Worm (Caenorhabditis elegans) whole organism, L4 larva: ENCODE results near the gene scc-3.

Experiments
- R02D3.7 ChIP-seq: fragments of 150-350 bp; sonication (generic microtip); optimal IDR thresholded peaks from 3 replicates; lab custom pipeline; 2014; ENCODE audit warnings: missing biosample characterization, missing genetic modification characterization
- Y105C5A.15 ChIP-seq: fragments of 200-800 bp; sonication (Bioruptor generic); IDR thresholded peaks from 2 replicates; pipeline ENCODE4 v1.3.6; 2022; ENCODE audit warnings: missing genetic modification characterization, missing compliant biosample characterization
- Y48G9A.11 ChIP-seq: fragments of 200-800 bp; sonication (Bioruptor generic); IDR thresholded peaks from 2 replicates; pipeline ENCODE4 v1.3.6; 2022; ENCODE audit warnings: missing genetic modification reagents, missing genetic modification characterization, missing compliant biosample characterization
- Y75B8A.6 ChIP-seq: fragments of 200-800 bp; sonication (Bioruptor generic); IDR thresholded peaks from 2 replicates; pipeline ENCODE4 v1.3.6; 2022; ENCODE audit warnings: missing genetic modification reagents, missing genetic modification characterization, missing compliant biosample characterization
- arid-1 ChIP-seq: fragments of 200-800 bp; sonication (Bioruptor generic); conservative IDR thresholded peaks from 2 replicates; pipeline ENCODE4 v1.3.6; 2022; ENCODE audit warnings: missing genetic modification reagents, missing genetic modification characterization, missing compliant biosample characterization
- attf-4 ChIP-seq: sonication (generic microtip); optimal IDR thresholded peaks from 3 replicates; lab custom pipeline; 2017; ENCODE audit warnings: missing biosample characterization, missing genetic modification characterization
- ceh-62 ChIP-seq: sonication (generic microtip); optimal IDR thresholded peaks from 2 replicates; lab custom pipeline; 2017; ENCODE audit warnings: missing biosample characterization, missing genetic modification characterization
- cey-2 ChIP-seq: sonication (generic microtip); optimal IDR thresholded peaks from 3 replicates; lab custom pipeline; 2017; ENCODE audit warnings: missing genetic modification characterization, mild to moderate bottlenecking, missing compliant biosample characterization, antibody characterized with exemption, borderline replicate concordance; ENCODE audit not compliant: insufficient read depth
- ctbp-1 ChIP-seq: fragments of 200-800 bp; sonication (Bioruptor generic); IDR thresholded peaks from 2 replicates; pipeline ENCODE4 v1.3.6; 2022; ENCODE audit warnings: missing genetic modification reagents, missing genetic modification characterization, missing compliant biosample characterization
- dmd-6 ChIP-seq: fragments of 200-800 bp; sonication (Bioruptor generic); IDR thresholded peaks from 2 replicates; pipeline ENCODE4 v1.3.6; 2022; ENCODE audit warnings: missing genetic modification reagents, missing genetic modification characterization, missing compliant biosample characterization
- dve-1 ChIP-seq: sonication (generic microtip); optimal IDR thresholded peaks from 2 replicates; lab custom pipeline; 2017; ENCODE audit warnings: antibody characterized with exemption, mild to moderate bottlenecking, missing genetic modification characterization, missing compliant biosample characterization; ENCODE audit not compliant: insufficient read depth
- egl-43 ChIP-seq: fragments of 200-800 bp; sonication (Bioruptor generic); IDR thresholded peaks from 2 replicates; pipeline ENCODE4 v1.3.6; 2022; ENCODE audit warnings: missing genetic modification reagents, missing genetic modification characterization, missing compliant biosample characterization
- fkh-10 ChIP-seq: fragments of 150-350 bp; optimal IDR thresholded peaks from 2 replicates; lab custom pipeline; 2014; ENCODE audit warnings: missing biosample characterization, missing genetic modification reagents, missing genetic modification characterization
- hif-1 ChIP-seq, 2 experiments: sonication (generic microtip); optimal IDR thresholded peaks; 2 replicates each; lab custom pipeline; 2016 to 2017; ENCODE audit warnings: missing compliant biosample characterization in 2 of 2, missing genetic modification characterization in 2 of 2, missing genetic modification reagents in 2 of 2, missing genotype in 2 of 2, mild to moderate bottlenecking in 1 of 2
- hlh-11 ChIP-seq: fragments of 200-800 bp; sonication (Bioruptor generic); optimal IDR thresholded peaks from 2 replicates; lab custom pipeline; 2018; ENCODE audit warnings: mild to moderate bottlenecking, missing genetic modification characterization, missing compliant biosample characterization
- hlh-30 ChIP-seq: sonication (generic microtip); optimal IDR thresholded peaks from 2 replicates; lab custom pipeline; 2017; ENCODE audit warnings: antibody characterized with exemption, mild to moderate bottlenecking, missing genetic modification characterization, missing compliant biosample characterization; ENCODE audit not compliant: insufficient read depth
- lsy-2 ChIP-seq, 2 experiments: fragments of 150-350 bp in 1 of 2; sonication (generic microtip) in 1 of 2; optimal IDR thresholded peaks; 2 replicates each; lab custom pipeline; 2014 to 2017; ENCODE audit warnings: missing biosample characterization in 2 of 2, missing genetic modification characterization in 2 of 2
- mdl-1 ChIP-seq, 2 experiments: fragments of 150-350 bp in 1 of 2; sonication (generic microtip) in 1 of 2; optimal IDR thresholded peaks; 2 replicates each; lab custom pipeline; 2014 to 2017; ENCODE audit warnings: missing biosample characterization in 2 of 2, missing genetic modification characterization in 2 of 2
- mep-1 ChIP-seq: fragments of 150-350 bp; sonication (generic microtip); optimal IDR thresholded peaks from 3 replicates; lab custom pipeline; 2014; ENCODE audit warnings: missing biosample characterization, missing genetic modification characterization
- nhr-102 ChIP-seq: sonication (generic microtip); optimal IDR thresholded peaks from 2 replicates; lab custom pipeline; 2016; ENCODE audit warnings: mild to moderate bottlenecking, missing genetic modification characterization, moderate library complexity, missing compliant biosample characterization
- nhr-76 ChIP-seq: fragments of 150-350 bp; optimal IDR thresholded peaks from 2 replicates; lab custom pipeline; 2014; ENCODE audit warnings: missing biosample characterization, missing genetic modification characterization
- php-3 ChIP-seq: fragments of 200-800 bp; sonication (Bioruptor generic); IDR thresholded peaks from 2 replicates; pipeline ENCODE4 v1.3.6; 2022; ENCODE audit warnings: missing genetic modification reagents, missing genetic modification characterization, missing compliant biosample characterization
- pqm-1 ChIP-seq: sonication (generic microtip); optimal IDR thresholded peaks from 2 replicates; lab custom pipeline; 2017; ENCODE audit warnings: missing biosample characterization, missing genetic modification characterization
- snpc-1.2 ChIP-seq: fragments of 200-800 bp; sonication (Bioruptor generic); IDR thresholded peaks from 2 replicates; pipeline ENCODE4 v1.3.6; 2022; ENCODE audit warnings: missing genetic modification reagents, missing genetic modification characterization, missing compliant biosample characterization
- snpc-4 ChIP-seq: fragments of 150-350 bp; optimal IDR thresholded peaks from 2 replicates; lab custom pipeline; 2014; ENCODE audit warnings: missing biosample characterization, missing genetic modification characterization
- unc-62 ChIP-seq, 3 experiments: fragments of 150-350 bp in 1 of 3; sonication (generic microtip); optimal IDR thresholded peaks in 2 of 3; peaks in 1 of 3; 1 replicate in 1 of 3; 2 replicates in 2 of 3; lab custom pipeline; 2014 to 2017; ENCODE audit warnings: missing biosample characterization in 3 of 3, missing genetic modification characterization in 3 of 3, missing genetic modification reagents in 3 of 3, missing genotype in 1 of 3
- vab-7 ChIP-seq: fragments of 200-800 bp; sonication (Bioruptor generic); IDR thresholded peaks from 2 replicates; pipeline ENCODE4 v1.3.6; 2022; ENCODE audit warnings: missing genetic modification reagents, missing genetic modification characterization, missing compliant biosample characterization
- zag-1 ChIP-seq: fragments of 150-350 bp; optimal IDR thresholded peaks from 2 replicates; lab custom pipeline; 2014; ENCODE audit warnings: missing biosample characterization, missing genetic modification characterization
- zfp-2 ChIP-seq: sonication (generic microtip); optimal IDR thresholded peaks from 2 replicates; lab custom pipeline; 2016; ENCODE audit warnings: mild to moderate bottlenecking, missing genetic modification characterization, missing compliant biosample characterization
- zfp-3 ChIP-seq: fragments of 200-800 bp; sonication (Bioruptor generic); conservative IDR thresholded peaks from 2 replicates; pipeline ENCODE4 v1.3.6; 2022; ENCODE audit warnings: missing genetic modification reagents, missing genetic modification characterization, missing compliant biosample characterization
- zip-11 ChIP-seq: fragments of 200-800 bp; sonication (Bioruptor generic); IDR thresholded peaks from 2 replicates; pipeline ENCODE4 v1.3.6; 2022; ENCODE audit warnings: missing genetic modification characterization, missing compliant biosample characterization
- zip-2 ChIP-seq: fragments of 150-350 bp; optimal IDR thresholded peaks from 2 replicates; lab custom pipeline; 2014; ENCODE audit warnings: missing biosample characterization, missing genetic modification characterization
- ztf-7 ChIP-seq: fragments of 150-350 bp; optimal IDR thresholded peaks from 2 replicates; lab custom pipeline; 2014; ENCODE audit warnings: missing biosample characterization, missing genetic modification characterization

The scc-3 gene

ce11 chrV:12759660-12760059, 4.1 kb upstream of the scc-3 start, which contains the start of gene papl-1:
papl-1 (minus strand) TSS chrV:12759760.
- TF ChIP-seq ceh-62 (tag; lab: Kevin White, UChicago) (no peak), snpc-4 (tag; lab: Kevin White, UChicago) (no peak), unc-62 (GFP tag; optimal IDR thresholded peaks at IDR 0.05 in 1 of 2; lab: Kevin White, UChicago) (no peak), unc-62 (tag; optimal IDR thresholded peaks at IDR 0.05; lab: Kevin White, UChicago) (no peak), zip-2 (tag; lab: Kevin White, UChicago) (no peak), ztf-7 (tag; lab: Kevin White, UChicago) (no peak), zfp-2 (no peak), nhr-76 (no peak), nhr-102 (tag; lab: Kevin White, UChicago) (no peak), snpc-1.2 (GFP tag; lab: Robert Waterston, UW) (no peak), zfp-3 (GFP tag; lab: Robert Waterston, UW) (no peak), mep-1 (no peak), dmd-6 (GFP tag; lab: Robert Waterston, UW) (no peak), zag-1 (tag; lab: Kevin White, UChicago) (no peak), mdl-1 (tag; optimal IDR thresholded peaks at IDR 0.05; lab: Kevin White, UChicago) (no peak), Y48G9A.11 (GFP tag; lab: Robert Waterston, UW) (no peak), hif-1 (tag; optimal IDR thresholded peaks at IDR 0.05; lab: Kevin White, UChicago) (no peak)

- TF ChIP-seq zip-2 (tag; lab: Kevin White, UChicago): no peak
- no peak for TF ChIP-seq dve-1 (tag; lab: Kevin White, UChicago)
Observed at ce11 chrV:12760913-12761312, 2.8 kb upstream of the scc-3 start, which contains the start of gene F18E2.15. F18E2.15 (minus strand) TSS chrV:12761013.

DNA sequence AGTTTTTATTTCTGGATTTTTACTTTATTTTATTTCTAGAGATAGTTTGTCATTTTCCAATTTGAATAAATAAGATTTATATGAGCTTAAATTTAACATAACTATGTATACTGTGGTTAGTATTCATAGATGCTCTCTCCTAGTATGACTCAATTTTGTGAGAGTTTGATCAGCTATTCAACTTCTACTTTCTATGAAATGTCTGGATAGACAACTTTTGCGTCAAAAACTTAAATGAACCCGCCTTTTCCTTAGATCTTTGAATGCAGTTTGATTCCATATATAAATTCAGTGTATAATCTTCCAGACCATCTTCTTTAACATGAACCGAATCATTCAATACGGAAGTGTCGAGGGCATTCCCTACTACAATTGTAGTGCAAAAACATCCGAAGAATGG, 5.2 kb downstream of the scc-3 start, which contains the start of gene srt-43:
Gene srt-43, plus strand, starts transcription at position 301 of the 400 bp plus-strand sequence.
- no peak for TF ChIP-seq hlh-11 (tag; lab: Kevin White, UChicago)
- no peak for TF ChIP-seq arid-1 (GFP tag; lab: Robert Waterston, UW)
- TF ChIP-seq unc-62 (GFP tag; optimal IDR thresholded peaks at IDR 0.05 in 1 of 2; lab: Kevin White, UChicago): peak in 1 of 2 experiments; percentile 47
- no peak for TF ChIP-seq unc-62 (tag; optimal IDR thresholded peaks at IDR 0.05; lab: Kevin White, UChicago)
- TF ChIP-seq R02D3.7 (tag; lab: Kevin White, UChicago): no peak
- TF ChIP-seq Y105C5A.15 (GFP tag; lab: Robert Waterston, UW): no peak

- TF ChIP-seq php-3 (GFP tag; lab: Robert Waterston, UW) (no peak), hlh-30 (tag; lab: Kevin White, UChicago) (no peak), hlh-11 (tag; lab: Kevin White, UChicago) (no peak), cey-2 (tag; lab: Kevin White, UChicago) (no peak), fkh-10 (GFP tag; lab: Kevin White, UChicago) (no peak), Y75B8A.6 (GFP tag; lab: Robert Waterston, UW) (no peak), mep-1 (no peak), ctbp-1 (GFP tag; lab: Robert Waterston, UW) (no peak), pqm-1 (no peak), egl-43 (no peak), lsy-2 (tag; optimal IDR thresholded peaks at IDR 0.05; lab: Kevin White, UChicago) (no peak), vab-7 (no peak), attf-4 (tag; lab: Kevin White, UChicago) (no peak), zip-11 (GFP tag; lab: Robert Waterston, UW) (no peak), zag-1 (tag; lab: Kevin White, UChicago) (no peak)
- TF ChIP-seq, all 104 proteins: peak for 0
Observed at ce11 chrV:12773222-12773621, 9.5 kb downstream of the scc-3 start, which contains the start of gene ZC455.1. ZC455.1 (plus strand) TSS chrV:12773522.
